Fruit fly (Drosophila melanogaster) whole organism, embryonic: ENCODE data around the gene CG6511.

Source experiments
- B-H2 ChIP-seq: fragments of 200-800 bp; sonication (Bioruptor generic); optimal IDR thresholded peaks from 2 replicates; lab custom pipeline; 2018; ENCODE audit warnings: missing biosample characterization, mild to moderate bottlenecking, missing genetic modification characterization
- BEAF-32 ChIP-seq: fragments of 200-800 bp; sonication (Bioruptor generic); optimal IDR thresholded peaks from 3 replicates; lab custom pipeline; 2017; ENCODE audit warnings: missing biosample characterization, missing genetic modification characterization, mild to moderate bottlenecking, moderate library complexity, missing genetic modification reagents
- C15 ChIP-seq: fragments of 200-800 bp; sonication (Bioruptor generic); IDR thresholded peaks from 3 replicates; pipeline ENCODE4 v1.3.6; 2022; ENCODE audit warnings: missing biosample characterization, missing genetic modification characterization
- CG11398 ChIP-seq: fragments of 200-800 bp; sonication (Bioruptor generic); optimal IDR thresholded peaks from 2 replicates; lab custom pipeline; 2016; ENCODE audit warnings: missing biosample characterization, missing genetic modification characterization
- CG11695 ChIP-seq: fragments of 200-800 bp; sonication (Bioruptor generic); IDR thresholded peaks from 3 replicates; pipeline ENCODE4 v1.3.6; 2022; ENCODE audit warnings: missing biosample characterization, missing genetic modification characterization
- CG12391 ChIP-seq: fragments of 200-800 bp; sonication (Bioruptor generic); optimal IDR thresholded peaks from 3 replicates; lab custom pipeline; 2018; ENCODE audit warnings: missing biosample characterization, mild to moderate bottlenecking, missing genetic modification characterization, moderate library complexity
- CG12942 ChIP-seq: fragments of 200-800 bp; sonication (Bioruptor generic); optimal IDR thresholded peaks from 3 replicates; lab custom pipeline; 2016; ENCODE audit warnings: missing biosample characterization, missing genetic modification characterization
- CG14050 ChIP-seq: fragments of 200-800 bp; sonication (Bioruptor generic); IDR thresholded peaks from 3 replicates; pipeline ENCODE4 v1.3.6; 2022; ENCODE audit warnings: missing biosample characterization, missing genetic modification characterization
- CG15073 ChIP-seq: fragments of 200-800 bp; sonication (Bioruptor generic); optimal IDR thresholded peaks from 2 replicates; lab custom pipeline; 2016; ENCODE audit warnings: missing biosample characterization, missing genetic modification characterization
- CG16863 ChIP-seq: fragments of 200-800 bp; sonication (Bioruptor generic); optimal IDR thresholded peaks from 3 replicates; lab custom pipeline; 2016; ENCODE audit warnings: missing biosample characterization, missing genetic modification characterization
- CG17359 ChIP-seq: fragments of 200-800 bp; sonication (Bioruptor generic); optimal IDR thresholded peaks from 3 replicates; lab custom pipeline; 2018; ENCODE audit warnings: missing biosample characterization, mild to moderate bottlenecking, missing genetic modification characterization, moderate library complexity
- CG17612 ChIP-seq: fragments of 200-800 bp; sonication (Bioruptor generic); IDR thresholded peaks from 2 replicates; pipeline ENCODE4 v1.3.6; 2022; ENCODE audit warnings: missing biosample characterization, missing genetic modification characterization
- CG1792 ChIP-seq: fragments of 200-800 bp; sonication (Bioruptor generic); optimal IDR thresholded peaks from 2 replicates; lab custom pipeline; 2016; ENCODE audit warnings: missing biosample characterization, missing genetic modification characterization
- CG32767 ChIP-seq: fragments of 200-800 bp; sonication (Bioruptor generic); IDR thresholded peaks from 2 replicates; pipeline ENCODE4 v1.3.6; 2022; ENCODE audit warnings: missing biosample characterization, missing genetic modification characterization
- CG3726 ChIP-seq: fragments of 200-800 bp; sonication (Bioruptor generic); IDR thresholded peaks from 3 replicates; pipeline ENCODE4, ENCODE4 v1.3.6; 2022; ENCODE audit warnings: missing biosample characterization, missing genetic modification characterization
- CG4282 ChIP-seq: fragments of 200-800 bp; sonication (Bioruptor generic); optimal IDR thresholded peaks from 2 replicates; lab custom pipeline; 2016; ENCODE audit warnings: missing biosample characterization, missing genetic modification characterization
- CG4730 ChIP-seq: fragments of 200-800 bp; sonication (Bioruptor generic); IDR thresholded peaks from 2 replicates; pipeline ENCODE4 v1.3.6; 2022; ENCODE audit warnings: missing biosample characterization, missing genetic modification characterization
- CG5953 ChIP-seq: fragments of 200-800 bp; sonication (Bioruptor generic); IDR thresholded peaks from 2 replicates; pipeline ENCODE4 v1.3.6; 2022; ENCODE audit warnings: missing biosample characterization, missing genetic modification characterization
- CG6854 ChIP-seq: fragments of 200-800 bp; sonication (Bioruptor generic); optimal IDR thresholded peaks from 3 replicates; lab custom pipeline; 2017; ENCODE audit warnings: missing biosample characterization, mild to moderate bottlenecking, missing genetic modification characterization
- CG7556 ChIP-seq: fragments of 200-800 bp; sonication (Bioruptor generic); optimal IDR thresholded peaks from 2 replicates; lab custom pipeline; 2017; ENCODE audit warnings: missing biosample characterization, mild to moderate bottlenecking, missing genetic modification characterization
- CG8089 ChIP-seq: fragments of 200-800 bp; sonication (Bioruptor generic); optimal IDR thresholded peaks from 3 replicates; lab custom pipeline; 2016; ENCODE audit warnings: missing biosample characterization, missing genetic modification characterization
- CG9215 ChIP-seq: fragments of 200-800 bp; sonication (Bioruptor generic); IDR thresholded peaks from 2 replicates; pipeline ENCODE4 v1.3.6; 2022; ENCODE audit warnings: missing biosample characterization, missing genetic modification characterization
- D ChIP-seq, 2 experiments: fragments of 200-800 bp in 1 of 2; fragments of >200 bp in 1 of 2; sonication (Bioruptor generic) in 1 of 2; optimal IDR thresholded peaks; 2 replicates in 1 of 2; 3 replicates in 1 of 2; lab custom pipeline; 2017; ENCODE audit warnings: mild to moderate bottlenecking in 1 of 2, missing biosample characterization in 1 of 2, missing genetic modification characterization in 1 of 2, missing genetic modification reagents in 1 of 2
- Dip2 ChIP-seq: fragments of 200-800 bp; sonication (Bioruptor generic); IDR thresholded peaks from 2 replicates; pipeline ENCODE4 v1.3.6; 2022; ENCODE audit warnings: missing biosample characterization, missing genetic modification characterization
- Doc3 ChIP-seq: fragments of 200-800 bp; sonication (Bioruptor generic); IDR thresholded peaks from 3 replicates; pipeline ENCODE4 v1.3.6; 2022; ENCODE audit warnings: missing biosample characterization, missing genetic modification characterization; ENCODE audit not compliant: partially characterized antibody
- Dp ChIP-seq: fragments of 200-800 bp; sonication (Bioruptor generic); optimal IDR thresholded peaks from 2 replicates; lab custom pipeline; 2018; ENCODE audit warnings: missing biosample characterization, mild to moderate bottlenecking, missing genetic modification characterization, moderate library complexity
- Gsc ChIP-seq: fragments of 200-800 bp; sonication (Bioruptor generic); IDR thresholded peaks from 2 replicates; pipeline ENCODE4 v1.3.6; 2022; ENCODE audit warnings: missing biosample characterization, missing genetic modification characterization
- HmgD ChIP-seq: fragments of 200-800 bp; sonication (Bioruptor generic); optimal IDR thresholded peaks from 3 replicates; lab custom pipeline; 2016; ENCODE audit warnings: missing biosample characterization, missing genetic modification characterization
- Hmx ChIP-seq: fragments of 200-800 bp; sonication (Bioruptor generic); optimal IDR thresholded peaks from 2 replicates; lab custom pipeline; 2016; ENCODE audit warnings: missing biosample characterization, missing genetic modification characterization
- Hr39 ChIP-seq: fragments of >200 bp; optimal IDR thresholded peaks from 2 replicates; lab custom pipeline; 2017
- Lhr ChIP-seq: fragments of 200-800 bp; sonication (Bioruptor generic); optimal IDR thresholded peaks from 3 replicates; lab custom pipeline; 2017; ENCODE audit warnings: mild to moderate bottlenecking, missing biosample characterization, missing genetic modification reagents, missing genetic modification characterization
- Lim3 ChIP-seq: fragments of 200-800 bp; sonication (Bioruptor generic); IDR thresholded peaks from 2 replicates; pipeline ENCODE4 v1.3.6; 2022; ENCODE audit warnings: missing biosample characterization, missing genetic modification characterization
- MESR4 ChIP-seq: fragments of 200-800 bp; sonication (Bioruptor generic); optimal IDR thresholded peaks from 2 replicates; lab custom pipeline; 2018; ENCODE audit warnings: missing biosample characterization, mild to moderate bottlenecking, missing genetic modification characterization, moderate library complexity
- Max ChIP-seq: fragments of 200-800 bp; sonication (Bioruptor generic); optimal IDR thresholded peaks from 2 replicates; lab custom pipeline; 2016; ENCODE audit warnings: missing biosample characterization, mild to moderate bottlenecking, missing genetic modification characterization
- Optix ChIP-seq: fragments of 200-800 bp; sonication (Bioruptor generic); IDR thresholded peaks from 3 replicates; pipeline ENCODE4 v1.3.6; 2022; ENCODE audit warnings: missing biosample characterization, missing genetic modification characterization
- Spps ChIP-seq: fragments of 200-800 bp; sonication (Bioruptor generic); optimal IDR thresholded peaks from 2 replicates; lab custom pipeline; 2018; ENCODE audit warnings: missing biosample characterization, mild to moderate bottlenecking, missing genetic modification characterization
- Taf1 ChIP-seq: fragments of 200-800 bp; sonication (Bioruptor generic); IDR thresholded peaks from 2 replicates; pipeline ENCODE4 v1.3.6; 2022; ENCODE audit warnings: missing biosample characterization, missing genetic modification characterization
- Xrp1 ChIP-seq: fragments of 200-800 bp; sonication (Bioruptor generic); IDR thresholded peaks from 2 replicates; pipeline ENCODE4 v1.3.6; 2022; ENCODE audit warnings: missing biosample characterization, missing genetic modification characterization
- btn ChIP-seq: fragments of 200-800 bp; sonication (Bioruptor generic); optimal IDR thresholded peaks from 2 replicates; lab custom pipeline; 2016; ENCODE audit warnings: missing biosample characterization, missing genetic modification characterization
- cato ChIP-seq: fragments of 200-800 bp; sonication (Bioruptor generic); optimal IDR thresholded peaks from 2 replicates; lab custom pipeline; 2016; ENCODE audit warnings: missing biosample characterization, missing genetic modification characterization, borderline replicate concordance
- eve ChIP-seq, 2 experiments: fragments of >200 bp; optimal IDR thresholded peaks; 2 replicates each; lab custom pipeline; 2017; ENCODE audit warnings: missing biosample characterization in 2 of 2, missing genetic modification characterization in 2 of 2
- fu2 ChIP-seq: fragments of 200-800 bp; sonication (Bioruptor generic); optimal IDR thresholded peaks from 2 replicates; lab custom pipeline; 2016; ENCODE audit warnings: missing biosample characterization, missing genetic modification characterization
- kay ChIP-seq: fragments of 200-800 bp; sonication (Bioruptor generic); optimal IDR thresholded peaks from 2 replicates; lab custom pipeline; 2016; ENCODE audit warnings: missing biosample characterization, missing genetic modification characterization
- ken ChIP-seq: fragments of 200-800 bp; sonication (Bioruptor generic); IDR thresholded peaks from 3 replicates; pipeline ENCODE4 v1.3.6; 2022; ENCODE audit warnings: missing biosample characterization, missing genetic modification characterization
- lov ChIP-seq, 2 experiments: fragments of 200-800 bp in 1 of 2; fragments of >200 bp in 1 of 2; sonication (Bioruptor generic) in 1 of 2; IDR thresholded peaks in 1 of 2; optimal IDR thresholded peaks in 1 of 2; 2 replicates in 1 of 2; 3 replicates in 1 of 2; pipeline versions ENCODE4 v1.3.6 to Lab custom; 2017 to 2022; ENCODE audit warnings: missing biosample characterization in 1 of 2, missing genetic modification characterization in 1 of 2
- nerfin-1 ChIP-seq: fragments of 200-800 bp; sonication (Bioruptor generic); optimal IDR thresholded peaks from 3 replicates; lab custom pipeline; 2019; ENCODE audit warnings: missing biosample characterization, mild to moderate bottlenecking, missing genetic modification characterization, moderate library complexity
- org-1 ChIP-seq: fragments of 200-800 bp; sonication (Bioruptor generic); optimal IDR thresholded peaks from 2 replicates; lab custom pipeline; 2017; ENCODE audit warnings: missing biosample characterization, missing genetic modification characterization
- sc ChIP-seq, 3 experiments: fragments of >200 bp in 2 of 3; fragments of 200-800 bp in 1 of 3; sonication (Bioruptor generic) in 1 of 3; optimal IDR thresholded peaks; 2 replicates in 2 of 3; 3 replicates in 1 of 3; lab custom pipeline; 2017; ENCODE audit warnings: mild to moderate bottlenecking in 1 of 3, missing biosample characterization in 1 of 3, missing genetic modification characterization in 1 of 3, missing genetic modification reagents in 1 of 3
- scrt ChIP-seq: fragments of 200-800 bp; sonication (Bioruptor generic); optimal IDR thresholded peaks from 2 replicates; lab custom pipeline; 2018; ENCODE audit warnings: missing biosample characterization, mild to moderate bottlenecking, missing genetic modification characterization, moderate library complexity
- shn ChIP-seq: fragments of 200-800 bp; sonication (Bioruptor generic); optimal IDR thresholded peaks from 3 replicates; lab custom pipeline; 2016; ENCODE audit warnings: missing biosample characterization, missing genetic modification characterization
- sr ChIP-seq: fragments of 200-800 bp; sonication (Bioruptor generic); IDR thresholded peaks from 3 replicates; pipeline ENCODE4 v1.3.6; 2022; ENCODE audit warnings: missing biosample characterization, missing genetic modification characterization
- ttk ChIP-seq: fragments of 200-800 bp; sonication (Bioruptor generic); IDR thresholded peaks from 2 replicates; pipeline ENCODE4 v2.1.2; 2022; ENCODE audit warnings: missing biosample characterization, missing genetic modification characterization

CG6511 gene

dm6 chr3L:8718602-8719001, 2.5 kb upstream of the CG6511 start (continued):
- TF ChIP-seq sc (optimal IDR thresholded peaks at IDR 0.05; lab: Kevin White, UChicago) = no peak
- no peak for TF ChIP-seq sc (GFP tag; optimal IDR thresholded peaks at IDR 0.05; lab: Kevin White, UChicago)
- TF ChIP-seq CG4282 (GFP tag; lab: Kevin White, UChicago) = no peak
- TF ChIP-seq lov (optimal IDR thresholded peaks at IDR 0.05; lab: Kevin White, UChicago) = no peak
- no peak for TF ChIP-seq lov (GFP tag; IDR thresholded peaks at IDR 0.05; lab: Robert Waterston, UW)
- no peak for TF ChIP-seq ttk (GFP tag; lab: Robert Waterston, UW)
- TF ChIP-seq HmgD (GFP tag; lab: Kevin White, UChicago) = no peak
- no peak for TF ChIP-seq nerfin-1 (tag; lab: Kevin White, UChicago)
- TF ChIP-seq btn (GFP tag; lab: Kevin White, UChicago) = no peak
- TF ChIP-seq CG3726 (GFP tag; lab: Robert Waterston, UW) = no peak
- TF ChIP-seq Dip2 (GFP tag; lab: Robert Waterston, UW) = no peak
- no peak for TF ChIP-seq ken (GFP tag; lab: Robert Waterston, UW)
- TF ChIP-seq org-1 (GFP tag; lab: Kevin White, UChicago) = no peak
- no peak for TF ChIP-seq CG14050 (GFP tag; lab: Robert Waterston, UW)
- no peak for TF ChIP-seq Hr39 (lab: Kevin White, UChicago)
- TF ChIP-seq MESR4 (GFP tag; lab: Kevin White, UChicago) = no peak
- no peak for TF ChIP-seq kay (GFP tag; lab: Kevin White, UChicago)
- TF ChIP-seq CG11398 = no peak
- no peak for TF ChIP-seq Taf1 (GFP tag; lab: Robert Waterston, UW)
- peak; percentile 29 for TF ChIP-seq Lhr
- no peak for TF ChIP-seq scrt (GFP tag; lab: Kevin White, UChicago)
- no peak for TF ChIP-seq CG17612 (GFP tag; lab: Robert Waterston, UW)
- TF ChIP-seq CG12391 (tag; lab: Kevin White, UChicago) = no peak
- no peak for TF ChIP-seq CG7556
- TF ChIP-seq Lim3 (GFP tag; lab: Robert Waterston, UW) = no peak
- peak; percentile 19 for TF ChIP-seq CG17359 (tag; lab: Kevin White, UChicago)
- TF ChIP-seq C15 = no peak
- no peak for TF ChIP-seq CG32767 (GFP tag; lab: Robert Waterston, UW)
- no peak for TF ChIP-seq Spps (tag; lab: Kevin White, UChicago)
- no peak for TF ChIP-seq D (optimal IDR thresholded peaks at IDR 0.05; lab: Kevin White, UChicago)
- no peak for TF ChIP-seq D (GFP tag; optimal IDR thresholded peaks at IDR 0.05; lab: Kevin White, UChicago)
- TF ChIP-seq CG6854 (GFP tag; lab: Kevin White, UChicago) = no peak
- TF ChIP-seq BEAF-32 (GFP tag; lab: Kevin White, UChicago) = peak; percentile 76
- no peak for TF ChIP-seq CG8089
- no peak for TF ChIP-seq Gsc (GFP tag; lab: Robert Waterston, UW)
- TF ChIP-seq fu2 (GFP tag; lab: Kevin White, UChicago) = no peak
- TF ChIP-seq Dp = peak; percentile 96
- TF ChIP-seq Xrp1 (GFP tag; lab: Robert Waterston, UW) = no peak
- TF ChIP-seq CG4730 (GFP tag; lab: Robert Waterston, UW) = no peak
- no peak for TF ChIP-seq CG16863 (GFP tag; lab: Kevin White, UChicago)
- no peak for TF ChIP-seq sr (GFP tag; lab: Robert Waterston, UW)
- no peak for TF ChIP-seq CG12942 (GFP tag; lab: Kevin White, UChicago)
- TF ChIP-seq CG15073 (GFP tag; lab: Kevin White, UChicago) = no peak
- no peak for TF ChIP-seq CG5953 (GFP tag; lab: Robert Waterston, UW)
- peak; percentile 92 for TF ChIP-seq CG11695
- no peak for TF ChIP-seq cato
- TF ChIP-seq Doc3 (GFP tag; lab: Robert Waterston, UW) = peak; percentile 55; the same call in 1 of the 3 replicates
- peak; percentile 25 for TF ChIP-seq B-H2
- no peak for TF ChIP-seq shn (GFP tag; lab: Kevin White, UChicago)
- TF ChIP-seq Hmx = no peak
- no peak for TF ChIP-seq CG1792 (GFP tag; lab: Kevin White, UChicago)
- TF ChIP-seq Optix (GFP tag; lab: Robert Waterston, UW) = no peak
- no peak for TF ChIP-seq Max (GFP tag; lab: Kevin White, UChicago)
- no peak for TF ChIP-seq eve (GFP tag; optimal IDR thresholded peaks at IDR 0.05; lab: Kevin White, UChicago)
- no peak for TF ChIP-seq CG9215 (GFP tag; lab: Robert Waterston, UW)
